Worm (Caenorhabditis elegans) whole organism, dauer: ENCODE measurements around the gene F57A10.2.
"Not testable (repeated sequence)": the region's sequence is repeated elsewhere in the genome, so short reads cannot be mapped to it uniquely, and the experiment has no call there.

Source experiments
- unc-62 ChIP-seq: sonication (generic microtip); optimal IDR thresholded peaks from 2 replicates; lab custom pipeline; 2017; ENCODE audit warnings: missing biosample characterization, missing genetic modification reagents, missing genetic modification characterization

The F57A10.2 gene

DNA sequence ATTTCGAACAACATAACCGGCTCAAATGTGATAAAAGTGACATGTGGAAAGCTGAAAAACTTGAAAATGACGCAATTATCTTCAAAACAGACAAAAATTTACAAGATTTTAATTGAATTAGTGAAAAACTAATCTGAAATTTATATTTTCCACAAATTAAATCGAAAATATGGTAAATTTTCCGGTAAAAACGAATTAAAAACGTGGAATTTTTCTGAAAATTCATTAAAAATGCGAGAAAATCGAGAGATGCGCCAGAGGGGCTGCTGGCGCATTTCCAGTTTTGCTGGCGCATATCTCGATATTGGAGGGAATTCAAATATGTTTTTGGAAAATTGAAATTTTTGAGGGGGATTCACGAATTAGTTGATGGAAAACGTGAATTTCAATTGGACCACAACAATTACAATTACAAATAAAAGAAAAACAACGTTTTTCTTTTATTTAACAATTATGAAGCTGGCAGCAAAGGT is at the start of gene F57A10.2, which contains the start of gene haf-3:
Gene F57A10.2 (plus strand): TSS at position 454 of the 473 bp plus-strand sequence.
Gene haf-3 (minus strand): TSS at position 51 of the 473 bp plus-strand sequence.
- TF ChIP-seq unc-62 (GFP tag; lab: Kevin White, UChicago): no peak

DNA sequence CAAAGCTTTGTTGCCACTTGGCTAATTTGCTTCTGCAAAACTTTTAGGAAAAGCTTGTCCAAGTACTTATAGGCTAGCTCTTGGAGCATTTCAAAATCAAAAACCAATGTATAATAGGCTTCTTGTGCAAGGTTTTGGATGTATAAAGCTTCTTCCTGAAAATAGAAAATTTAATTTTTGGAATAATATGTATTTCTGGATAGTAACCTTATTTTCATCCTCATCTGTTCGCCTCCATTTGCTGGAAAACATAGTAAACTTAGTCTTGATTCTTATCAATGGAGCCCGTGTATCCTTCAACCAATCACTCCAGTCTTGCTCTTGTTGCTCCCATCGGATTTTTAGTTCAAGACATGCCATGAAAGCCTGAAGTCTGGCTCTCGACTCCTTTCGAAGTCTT is 49.7 kb upstream of the F57A10.2 start, which contains the start of gene Y6E2A.4:
Gene Y6E2A.4 (minus strand): TSS at position 101 of the 400 bp plus-strand sequence.
- no peak for TF ChIP-seq unc-62 (GFP tag; lab: Kevin White, UChicago)

DNA sequence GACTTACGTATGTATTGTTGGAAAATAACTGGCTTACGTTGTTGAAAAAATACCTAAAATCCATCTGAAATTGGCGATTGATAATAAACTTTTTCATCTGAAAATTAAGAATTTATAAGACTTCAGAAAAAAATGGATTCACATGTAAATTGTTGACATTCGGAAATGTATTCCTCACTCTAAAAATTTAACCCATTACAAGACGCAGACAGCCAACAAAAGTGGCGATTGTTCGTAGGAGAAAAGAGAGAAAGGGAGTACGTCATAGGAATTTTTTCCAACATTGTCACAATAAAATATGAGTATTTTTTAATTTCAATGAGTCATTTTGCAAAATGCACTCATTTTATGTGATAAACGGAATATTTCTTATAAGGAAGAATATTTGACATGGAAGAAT is 47.8 kb upstream of the F57A10.2 start, which contains the start of gene Y6E2A.5:
Gene Y6E2A.5 (minus strand): TSS at position 101 of the 400 bp plus-strand sequence.
- TF ChIP-seq unc-62 (GFP tag; lab: Kevin White, UChicago): no peak

DNA sequence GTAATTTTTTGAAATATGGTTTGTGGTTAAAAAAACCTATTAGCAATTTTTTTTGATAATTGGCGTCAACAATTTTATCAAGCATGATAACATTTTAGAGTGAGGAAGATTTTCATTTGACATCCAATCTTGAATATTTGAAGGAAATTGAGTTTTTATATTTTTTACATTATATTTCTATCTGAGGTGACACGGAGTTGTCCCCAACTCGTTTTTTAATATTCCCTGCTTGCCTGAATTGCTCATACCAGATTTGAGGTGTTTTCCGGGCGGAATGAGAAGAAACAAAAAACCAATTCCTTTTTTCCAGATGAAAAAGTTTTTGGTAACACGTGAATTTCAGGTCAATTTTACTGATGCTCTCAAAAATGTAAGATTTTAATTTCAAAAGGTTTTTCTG is 46.8 kb upstream of the F57A10.2 start, which contains the start of gene Y6E2A.7:
Gene Y6E2A.7 (plus strand): TSS at position 301 of the 400 bp plus-strand sequence.
- no peak for TF ChIP-seq unc-62 (GFP tag; lab: Kevin White, UChicago)

DNA sequence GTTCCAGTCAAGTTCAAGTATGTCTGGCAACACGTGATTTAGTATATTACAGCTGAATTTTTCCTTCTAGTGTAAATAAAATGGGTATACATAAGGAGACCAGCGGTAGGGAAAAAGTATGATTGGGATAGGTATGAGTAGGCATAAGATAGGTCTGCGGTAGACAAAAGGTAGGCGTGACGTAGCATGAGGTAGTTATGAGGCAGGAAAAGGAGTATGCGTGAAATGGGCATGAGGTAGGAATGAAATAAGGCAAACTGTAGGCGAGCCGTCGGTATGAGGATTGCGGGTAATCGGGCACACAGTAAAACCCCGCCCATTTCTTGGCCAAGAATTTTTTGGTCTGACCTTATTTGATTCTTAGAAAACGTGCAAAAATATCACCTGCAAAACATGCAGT is 44.9 kb upstream of the F57A10.2 start:
- TF ChIP-seq unc-62 (GFP tag; lab: Kevin White, UChicago): no peak

DNA sequence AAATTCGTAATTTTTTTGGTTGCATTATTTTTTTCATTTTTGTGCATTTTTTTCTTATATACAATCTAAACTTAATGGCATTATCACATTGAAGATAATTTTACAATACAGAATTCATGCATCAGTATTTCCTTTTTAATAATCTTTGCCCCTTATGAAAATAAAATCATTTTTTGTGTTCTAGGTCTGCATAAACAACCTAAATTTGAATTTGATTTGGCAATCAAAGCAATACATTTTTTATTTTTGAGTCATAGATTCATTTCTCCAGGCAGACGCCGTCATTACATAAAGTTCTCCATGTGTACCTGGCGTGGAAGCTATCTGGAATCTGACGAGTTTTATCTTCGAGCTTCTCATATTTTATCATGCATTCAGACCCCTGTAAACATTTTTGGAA is 44.5 kb upstream of the F57A10.2 start, which contains the start of gene srh-140:
Gene srh-140 (plus strand): TSS at position 301 of the 400 bp plus-strand sequence.
- no peak for TF ChIP-seq unc-62 (GFP tag; lab: Kevin White, UChicago)

DNA sequence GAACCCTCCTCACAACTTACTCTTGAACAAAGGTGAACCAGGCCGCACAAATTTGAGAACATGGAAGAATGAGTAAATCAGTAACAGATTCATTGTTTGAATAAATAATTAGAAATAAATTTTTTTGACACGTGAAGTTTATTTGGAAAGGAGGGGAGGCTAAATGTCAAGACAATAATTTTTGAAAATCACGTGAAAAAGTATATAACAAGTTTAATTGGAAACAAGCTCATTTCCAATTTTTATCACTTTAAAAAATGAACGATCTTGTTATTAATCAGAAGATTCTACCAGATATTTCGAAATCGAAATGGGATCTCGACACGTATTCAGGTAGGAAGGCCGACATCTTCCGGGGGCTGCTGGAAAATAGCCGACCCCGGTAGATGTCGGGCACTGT is 39.8 kb upstream of the F57A10.2 start, which contains the start of the genes irld-57 and sfxn-1.3:
Gene irld-57 (minus strand): TSS at position 101 of the 400 bp plus-strand sequence.
Gene sfxn-1.3 (plus strand): TSS at position 232 of the 400 bp plus-strand sequence.
- TF ChIP-seq unc-62 (GFP tag; lab: Kevin White, UChicago): no peak

DNA sequence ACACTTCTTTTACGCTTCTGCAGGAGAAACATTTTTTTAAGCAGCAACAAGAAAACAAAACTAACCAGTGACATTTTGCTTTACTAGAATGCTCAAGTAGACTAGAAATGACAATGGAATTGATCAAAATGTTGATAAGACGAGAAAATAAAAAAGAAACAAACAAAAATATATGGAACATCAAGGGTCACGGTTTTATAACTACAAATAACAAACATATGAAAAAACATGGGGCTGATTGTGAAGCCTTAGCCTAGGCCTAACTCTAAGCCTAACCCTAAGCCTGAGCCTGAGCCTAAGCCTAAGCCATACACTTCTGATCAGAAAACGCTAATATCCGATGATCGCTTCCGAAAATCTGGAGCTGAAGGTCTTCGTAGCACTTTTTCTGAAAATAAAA is 35.9 kb upstream of the F57A10.2 start, which contains the start of gene Y6E2A.10:
Gene Y6E2A.10 (minus strand): TSS at position 101 of the 400 bp plus-strand sequence.
- TF ChIP-seq unc-62 (GFP tag; lab: Kevin White, UChicago): no peak

DNA sequence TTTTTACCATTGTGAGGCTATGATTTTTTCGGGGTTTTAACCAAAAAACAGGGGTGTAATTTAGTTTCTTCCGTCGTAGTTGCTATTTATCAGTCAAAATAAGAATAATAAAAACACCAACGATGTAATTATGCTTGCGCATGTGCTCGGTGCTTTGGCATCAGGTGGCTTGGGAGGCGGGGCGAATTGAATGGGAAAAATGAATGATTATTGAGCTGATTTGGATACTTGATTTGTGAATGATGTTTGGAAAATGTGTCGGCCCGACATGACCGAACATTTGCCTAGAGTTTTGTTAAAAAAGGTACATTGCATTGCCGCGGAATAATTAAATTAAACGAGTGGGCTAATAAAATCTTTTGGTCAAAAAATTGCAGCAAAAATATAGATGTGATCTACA is 34.2 kb upstream of the F57A10.2 start, which contains the start of gene str-38:
Gene str-38 (minus strand): TSS at position 101 of the 400 bp plus-strand sequence.
- TF ChIP-seq unc-62 (GFP tag; lab: Kevin White, UChicago): no peak

DNA sequence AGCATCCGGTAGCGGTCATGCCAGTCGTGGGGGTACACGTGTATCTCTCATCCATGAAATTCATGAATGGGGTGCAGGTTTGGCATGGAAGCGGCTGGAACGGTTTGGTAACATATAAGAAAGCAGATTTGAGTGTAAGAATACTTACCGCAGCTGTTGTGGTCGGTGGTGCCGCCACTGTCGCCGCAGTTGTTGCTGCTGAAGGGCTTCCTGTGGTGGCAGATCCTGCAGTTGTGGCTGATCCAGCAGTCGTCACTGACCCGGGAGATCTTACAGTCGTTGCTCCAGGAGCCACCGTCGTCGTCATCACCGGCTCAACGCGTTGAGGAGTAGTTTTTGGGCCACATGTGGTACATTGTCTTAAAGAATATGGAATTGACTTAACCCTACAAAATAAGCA is 33.4 kb upstream of the F57A10.2 start:
- TF ChIP-seq unc-62 (GFP tag; lab: Kevin White, UChicago): no peak

DNA sequence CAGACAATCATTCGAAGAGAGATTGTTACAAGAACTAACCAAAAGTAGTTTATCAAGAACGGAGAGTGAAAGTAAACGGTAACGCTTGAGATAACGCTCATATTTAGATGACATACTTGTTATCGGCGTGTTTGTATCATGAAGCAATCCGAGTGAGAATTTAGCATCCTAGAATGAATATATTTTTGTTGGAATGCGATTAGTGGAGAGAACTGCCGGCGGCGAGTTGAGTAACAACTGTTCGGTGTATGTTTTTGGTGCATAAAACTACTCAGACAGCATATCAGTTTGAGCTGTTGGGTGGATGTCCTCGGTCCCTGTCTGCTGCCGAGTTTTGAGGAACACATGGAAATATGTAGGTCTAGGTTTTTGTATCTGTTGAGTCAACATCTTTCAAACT is 32.8 kb upstream of the F57A10.2 start, which contains the start of gene T23D5.3:
Gene T23D5.3 (minus strand): TSS at position 101 of the 400 bp plus-strand sequence.
- TF ChIP-seq unc-62 (GFP tag; lab: Kevin White, UChicago): no peak

DNA sequence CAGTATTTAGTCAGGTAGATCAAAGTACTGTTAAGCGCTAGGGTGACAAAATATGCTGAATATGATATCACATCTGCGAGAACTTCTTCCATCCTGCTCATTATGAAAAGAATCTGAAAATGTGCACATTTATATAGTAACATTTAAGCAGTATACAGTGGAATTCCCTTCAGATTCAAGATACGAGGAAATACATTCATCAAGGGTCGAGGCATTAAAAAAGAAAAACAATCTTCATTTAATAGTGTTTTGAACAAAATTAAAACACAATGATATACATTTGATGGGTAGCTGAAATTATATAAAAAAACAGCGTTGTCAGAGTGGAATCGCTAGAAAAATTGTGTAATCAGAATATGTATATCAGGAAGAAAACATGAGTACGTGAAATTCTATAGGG is 30.7 kb upstream of the F57A10.2 start, which contains the start of gene str-27:
Gene str-27 (minus strand): TSS at position 101 of the 400 bp plus-strand sequence.
- TF ChIP-seq unc-62 (GFP tag; lab: Kevin White, UChicago): no peak

DNA sequence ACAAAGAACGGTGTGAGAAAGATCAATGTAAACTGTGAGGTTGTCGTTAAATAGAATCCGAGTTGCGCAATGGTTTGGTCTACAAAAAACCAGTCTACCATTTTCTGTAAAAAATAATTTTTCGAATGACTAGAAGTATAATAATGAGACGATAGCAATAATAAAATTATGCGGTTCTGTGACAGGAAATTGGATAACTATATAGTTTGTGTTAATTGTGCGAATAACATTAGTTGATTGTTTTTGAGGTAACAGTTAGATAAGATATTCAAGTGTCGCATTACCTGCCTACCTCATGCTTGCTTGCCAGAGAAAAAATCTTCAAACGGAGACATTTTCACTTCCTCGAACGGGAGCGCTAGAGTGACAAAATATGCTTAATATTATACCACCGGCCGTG is 24.5 kb upstream of the F57A10.2 start, which contains the start of gene str-18:
Gene str-18 (minus strand): TSS at position 101 of the 400 bp plus-strand sequence.
- TF ChIP-seq unc-62 (GFP tag; lab: Kevin White, UChicago): no peak

DNA sequence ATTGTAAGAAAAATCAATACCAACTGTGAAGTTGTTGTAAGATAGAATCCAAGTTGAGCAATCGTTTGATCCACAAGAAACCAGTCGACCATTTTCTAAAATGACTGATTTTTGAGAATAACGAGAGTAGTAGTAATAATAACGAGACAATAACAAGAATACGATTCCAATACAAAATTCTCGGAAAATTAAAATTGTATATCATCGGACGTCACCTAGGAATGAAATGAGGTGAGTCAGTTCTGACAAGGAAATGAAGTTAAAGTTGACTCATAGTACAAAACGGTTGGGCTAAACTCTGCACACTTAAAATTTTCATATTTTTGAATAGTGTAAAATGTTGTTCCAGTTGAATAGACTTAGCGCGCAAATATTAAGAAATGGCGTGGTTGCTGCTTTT is 22.0 kb upstream of the F57A10.2 start, which contains the start of gene str-19:
Gene str-19 (minus strand): TSS at position 101 of the 400 bp plus-strand sequence.
- not testable (repeated sequence) for TF ChIP-seq unc-62 (GFP tag; lab: Kevin White, UChicago)

DNA sequence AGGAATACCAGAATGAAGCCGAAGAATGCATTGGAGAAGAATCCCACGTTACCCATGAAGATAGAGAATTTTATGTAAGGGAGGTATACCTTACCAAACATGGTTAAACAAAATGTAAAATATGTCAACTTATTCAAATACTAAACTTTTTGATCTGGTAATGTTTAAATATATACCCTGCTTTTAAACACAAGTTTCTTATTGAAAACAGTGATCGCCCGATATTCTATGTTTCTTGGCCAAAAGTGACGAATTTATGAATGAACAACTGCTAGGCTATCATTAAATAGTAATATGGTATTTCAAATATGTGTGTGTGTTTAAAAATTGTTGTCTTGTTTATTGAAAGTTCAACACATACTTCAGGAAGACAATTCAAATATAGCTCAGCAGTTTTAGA is 18.0 kb upstream of the F57A10.2 start, which contains the start of gene T23D5.8:
Gene T23D5.8 (minus strand): TSS at position 101 of the 400 bp plus-strand sequence.
- not testable (repeated sequence) for TF ChIP-seq unc-62 (GFP tag; lab: Kevin White, UChicago)

DNA sequence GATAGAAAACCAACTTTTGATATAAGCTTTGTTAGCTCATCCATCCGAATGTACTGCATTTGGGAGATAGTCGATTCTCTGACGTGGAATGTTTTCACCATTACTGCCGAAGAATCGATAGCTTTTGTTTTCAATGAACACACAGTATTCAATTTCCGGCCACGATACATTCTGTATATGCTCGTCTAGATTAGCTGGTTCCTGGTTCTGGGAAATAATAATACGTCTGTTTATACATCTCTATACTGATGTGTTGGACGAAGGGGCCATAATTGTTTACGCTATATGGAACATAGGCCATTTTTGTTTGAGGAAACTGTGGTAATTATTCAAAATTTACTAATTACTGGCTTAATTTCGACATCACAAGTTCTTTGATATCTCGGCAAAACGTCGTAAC is 16.2 kb upstream of the F57A10.2 start, which contains the start of gene str-6:
Gene str-6 (minus strand): TSS at position 101 of the 400 bp plus-strand sequence.
- no peak for TF ChIP-seq unc-62 (GFP tag; lab: Kevin White, UChicago)
